Worm (Caenorhabditis elegans) whole organism, young adult: ENCODE measurements around the gene pycr-4.
A peak's percentile ranks its signal among the peaks of the same experiment; 100 is the strongest.

Experiments
- ama-1 ChIP-seq, 3 experiments: fragments of 150-350 bp in 1 of 3; sonication (generic microtip) in 2 of 3; optimal IDR thresholded peaks; 2 replicates each; lab custom pipeline; 2014 to 2018; ENCODE audit warnings: missing biosample characterization in 2 of 3, missing genetic modification characterization in 2 of 3, missing genetic modification reagents in 2 of 3
- snpc-4 ChIP-seq, 5 experiments: fragments of 150-350 bp in 1 of 5; sonication (generic microtip) in 4 of 5; optimal IDR thresholded peaks; 2 replicates each; lab custom pipeline; 2014 to 2018; ENCODE audit warnings: missing genetic modification characterization in 5 of 5, missing biosample characterization in 3 of 5, antibody characterized with exemption in 2 of 5, mild to moderate bottlenecking in 2 of 5, missing compliant biosample characterization in 2 of 5, missing genotype in 2 of 5, moderate library complexity in 2 of 5, missing genetic modification reagents in 1 of 5

- TF ChIP-seq snpc-4 (GFP tag; optimal IDR thresholded peaks at IDR 0.05; lab: Kevin White, UChicago) (peak; percentile 77), snpc-4 (tag; optimal IDR thresholded peaks at IDR 0.05; lab: Kevin White, UChicago) (peak in 3 of 4 experiments; percentile 40 to 61 (median 41)), ama-1 (optimal IDR thresholded peaks at IDR 0.05; lab: Kevin White, UChicago) (no peak), ama-1 (GFP tag; optimal IDR thresholded peaks at IDR 0.05; lab: Kevin White, UChicago) (no peak)
Measured at ce11 chrIV:7477697-7478096, 600 bp upstream of the pycr-4 start.
